Worm (Caenorhabditis elegans): ENCODE data around the gene F57E7.4.

F57E7.4 gene

ce11 chrV:16433471-16433870 lies 47.3 kb downstream of the F57E7.4 start, which contains the start of gene clec-234:
TSS of gene clec-234 (minus strand) at chrV:16433571.
- no peak for TF ChIP-seq lsy-2 (tag; optimal IDR thresholded peaks at IDR 0.05)
- no peak for TF ChIP-seq sptf-1 (tag; optimal IDR thresholded peaks at IDR 0.05)
- TF ChIP-seq ham-2 (GFP tag; optimal IDR thresholded peaks at IDR 0.05) = no peak
- TF ChIP-seq sem-2 (GFP tag; optimal IDR thresholded peaks at IDR 0.05) = no peak
- no peak for TF ChIP-seq unc-39 (tag; optimal IDR thresholded peaks at IDR 0.05)
- TF ChIP-seq mab-5 (tag; optimal IDR thresholded peaks at IDR 0.05) = no peak
- no peak for TF ChIP-seq unc-62 (GFP tag; optimal IDR thresholded peaks at IDR 0.05)
- TF ChIP-seq nhr-12 (tag; optimal IDR thresholded peaks at IDR 0.05) = no peak

Data from whole organism, mixed stage, embryonic.